Fruit fly (Drosophila melanogaster) whole organism, wandering third instar larva: Measurements from ENCODE around the gene Ubc4.

ENCODE experiments used
- CG32264 ChIP-seq: fragments of 200-800 bp; sonication (Bioruptor generic); optimal IDR thresholded peaks from 2 replicates; lab custom pipeline; 2016; ENCODE audit warnings: missing biosample characterization, missing genetic modification characterization
- CG9705 ChIP-seq: fragments of 200-800 bp; sonication (Bioruptor generic); optimal IDR thresholded peaks from 2 replicates; lab custom pipeline; 2018; ENCODE audit warnings: missing biosample characterization, mild to moderate bottlenecking, missing genetic modification characterization
- CrebA ChIP-seq: fragments of 200-800 bp; sonication (Bioruptor generic); optimal IDR thresholded peaks from 2 replicates; lab custom pipeline; 2016; ENCODE audit warnings: missing biosample characterization, mild to moderate bottlenecking, missing genetic modification characterization, borderline replicate concordance
- Dfd ChIP-seq: fragments of >200 bp; optimal IDR thresholded peaks from 2 replicates; lab custom pipeline; 2017; ENCODE audit warnings: missing biosample characterization, missing genetic modification characterization
- Dif ChIP-seq: fragments of 200-275, 200-300 bp; sonication (Bioruptor generic); optimal IDR thresholded peaks from 2 replicates; lab custom pipeline; 2018; ENCODE audit warnings: missing biosample characterization, missing genetic modification characterization; ENCODE audit not compliant: partially characterized antibody
- GATAd ChIP-seq: sonication (Bioruptor generic); optimal IDR thresholded peaks from 2 replicates; lab custom pipeline; 2016; ENCODE audit warnings: missing biosample characterization, missing genetic modification characterization
- HLH106 ChIP-seq: fragments of 200-800 bp; optimal IDR thresholded peaks from 3 replicates; lab custom pipeline; 2019; ENCODE audit warnings: missing biosample characterization, mild to moderate bottlenecking, missing genetic modification characterization, moderate library complexity
- Hnf4 ChIP-seq: fragments of 200-800 bp; sonication (Bioruptor generic); optimal IDR thresholded peaks from 2 replicates; lab custom pipeline; 2016; ENCODE audit warnings: missing biosample characterization, mild to moderate bottlenecking, missing genetic modification characterization
- Hr78 ChIP-seq: fragments of >200 bp; optimal IDR thresholded peaks from 2 replicates; lab custom pipeline; 2017; ENCODE audit warnings: missing biosample characterization, missing genetic modification characterization
- Hr83 ChIP-seq: fragments of 200-300 bp; sonication (Bioruptor generic); optimal IDR thresholded peaks from 2 replicates; lab custom pipeline; 2016; ENCODE audit warnings: missing biosample characterization, mild to moderate bottlenecking, missing genetic modification characterization, moderate library complexity; ENCODE audit not compliant: poor library complexity, severe bottlenecking
- Jra ChIP-seq: sonication (Bioruptor generic); optimal IDR thresholded peaks from 2 replicates; lab custom pipeline; 2016; ENCODE audit warnings: missing biosample characterization, missing genetic modification characterization
- Mio ChIP-seq: sonication (Bioruptor generic); optimal IDR thresholded peaks from 2 replicates; lab custom pipeline; 2016; ENCODE audit warnings: missing biosample characterization, missing genetic modification characterization
- Myc ChIP-seq: fragments of >200 bp; optimal IDR thresholded peaks from 2 replicates; lab custom pipeline; 2017
- N ChIP-seq: fragments of >200 bp; optimal IDR thresholded peaks from 2 replicates; lab custom pipeline; 2018; ENCODE audit warnings: missing biosample characterization, missing external identifiers, missing genetic modification characterization
- OdsH ChIP-seq: fragments of 200-800 bp; sonication (Bioruptor generic); optimal IDR thresholded peaks from 2 replicates; lab custom pipeline; 2016; ENCODE audit warnings: missing biosample characterization, mild to moderate bottlenecking, missing genetic modification characterization
- Rel ChIP-seq, 2 experiments: fragments of 200-800 bp; sonication (Bioruptor generic) in 1 of 2; optimal IDR thresholded peaks; 2 replicates in 1 of 2; 3 replicates in 1 of 2; lab custom pipeline; 2016 to 2019; ENCODE audit warnings: mild to moderate bottlenecking in 2 of 2, missing biosample characterization in 2 of 2, missing genetic modification characterization in 2 of 2, moderate library complexity in 1 of 2
- Sp1 ChIP-seq: fragments of 200-800 bp; sonication (Bioruptor generic); optimal IDR thresholded peaks from 3 replicates; lab custom pipeline; 2019; ENCODE audit warnings: missing biosample characterization, mild to moderate bottlenecking, missing genetic modification characterization, moderate library complexity
- Vsx2 ChIP-seq: fragments of 200-300, 225-300 bp; sonication (Bioruptor generic); optimal IDR thresholded peaks from 2 replicates; lab custom pipeline; 2018; ENCODE audit warnings: missing biosample characterization, missing genetic modification characterization; ENCODE audit not compliant: partially characterized antibody
- br ChIP-seq: fragments of 200-800 bp; sonication (Bioruptor generic); optimal IDR thresholded peaks from 2 replicates; lab custom pipeline; 2016; ENCODE audit warnings: missing biosample characterization, missing genetic modification characterization
- brk ChIP-seq: fragments of 200-800 bp; sonication (Bioruptor generic); optimal IDR thresholded peaks from 2 replicates; lab custom pipeline; 2016; ENCODE audit warnings: missing biosample characterization, mild to moderate bottlenecking, missing genetic modification characterization
- dl ChIP-seq, 2 experiments: fragments of 175-275, 200-275 bp in 1 of 2; fragments of 200-275 bp in 1 of 2; sonication (Bioruptor generic); optimal IDR thresholded peaks; lab custom pipeline; 2018; ENCODE audit warnings: mild to moderate bottlenecking in 2 of 2, missing biosample characterization in 2 of 2, missing genetic modification characterization in 2 of 2, moderate library complexity in 2 of 2; ENCODE audit not compliant: partially characterized antibody in 2 of 2, insufficient read depth in 1 of 2
- dmrt93B ChIP-seq: fragments of 200-800 bp; sonication (Bioruptor generic); optimal IDR thresholded peaks from 2 replicates; lab custom pipeline; 2018; ENCODE audit warnings: missing biosample characterization, mild to moderate bottlenecking, missing genetic modification characterization
- ey ChIP-seq: fragments of 200-800 bp; sonication (Bioruptor generic); optimal IDR thresholded peaks from 2 replicates; lab custom pipeline; 2016; ENCODE audit warnings: missing biosample characterization, missing genetic modification characterization
- foxo ChIP-seq, 2 experiments: fragments of 200-800 bp; sonication (Bioruptor generic); optimal IDR thresholded peaks; 2 replicates in 1 of 2; 3 replicates in 1 of 2; lab custom pipeline; 2016 to 2017; ENCODE audit warnings: missing biosample characterization in 2 of 2, missing genetic modification characterization in 2 of 2
- fru ChIP-seq: fragments of 200-800 bp; sonication (Bioruptor generic); optimal IDR thresholded peaks from 3 replicates; lab custom pipeline; 2016; ENCODE audit warnings: missing biosample characterization, mild to moderate bottlenecking, missing genetic modification characterization
- h ChIP-seq: fragments of 200-800 bp; sonication (Bioruptor generic); optimal IDR thresholded peaks from 3 replicates; lab custom pipeline; 2016; ENCODE audit warnings: missing biosample characterization, mild to moderate bottlenecking, missing genetic modification characterization
- jim ChIP-seq: fragments of 175-275, 200-325 bp; sonication (Bioruptor generic); optimal IDR thresholded peaks from 2 replicates; lab custom pipeline; 2016; ENCODE audit warnings: missing biosample characterization, mild to moderate bottlenecking, missing genetic modification characterization
- lola ChIP-seq: fragments of >200 bp; optimal IDR thresholded peaks from 2 replicates; lab custom pipeline; 2017; ENCODE audit warnings: missing biosample characterization, missing genetic modification characterization
- pan ChIP-seq: fragments of >200 bp; optimal IDR thresholded peaks from 2 replicates; lab custom pipeline; 2017
- psq ChIP-seq: fragments of 200-800 bp; sonication (Bioruptor generic); optimal IDR thresholded peaks from 3 replicates; lab custom pipeline; 2017; ENCODE audit warnings: missing biosample characterization, mild to moderate bottlenecking, missing genetic modification characterization, moderate library complexity
- rgr ChIP-seq: fragments of 200-800 bp; sonication (Bioruptor generic); optimal IDR thresholded peaks from 3 replicates; lab custom pipeline; 2016; ENCODE audit warnings: missing biosample characterization, mild to moderate bottlenecking, missing genetic modification characterization
- sage ChIP-seq: fragments of 200-800 bp; sonication (Bioruptor generic); optimal IDR thresholded peaks from 2 replicates; lab custom pipeline; 2016; ENCODE audit warnings: missing biosample characterization, mild to moderate bottlenecking, missing genetic modification characterization
- sv ChIP-seq: fragments of 200-800 bp; sonication (Bioruptor generic); optimal IDR thresholded peaks from 3 replicates; lab custom pipeline; 2016; ENCODE audit warnings: missing biosample characterization, missing genetic modification characterization
- tai ChIP-seq: sonication (Bioruptor generic); optimal IDR thresholded peaks from 2 replicates; lab custom pipeline; 2016; ENCODE audit warnings: missing biosample characterization, missing genetic modification characterization
- woc ChIP-seq: sonication (Bioruptor generic); optimal IDR thresholded peaks from 2 replicates; lab custom pipeline; 2016; ENCODE audit warnings: missing biosample characterization, mild to moderate bottlenecking, missing genetic modification characterization

The Ubc4 gene

DNA sequence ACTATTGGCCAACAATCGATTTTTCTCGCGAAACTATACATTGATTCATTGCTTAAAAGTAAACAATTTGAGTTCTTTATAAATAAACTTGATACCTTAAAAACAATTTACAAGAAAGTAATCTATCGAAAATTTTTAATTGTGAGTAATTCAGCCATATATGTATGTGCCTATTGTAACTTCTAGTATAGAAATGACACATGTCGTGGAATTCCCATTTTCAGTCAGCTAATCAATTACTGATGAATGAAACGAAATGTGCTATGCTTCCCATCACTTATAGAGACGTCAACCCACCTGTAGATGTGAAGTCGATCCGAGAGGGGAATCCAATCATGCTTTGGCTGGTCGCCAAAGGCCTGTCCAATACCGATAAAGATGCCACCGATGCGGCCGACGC lies 13.1 kb downstream of the Ubc4 start:
- TF ChIP-seq br (GFP tag; lab: Kevin White, UChicago) (no peak), Jra (GFP tag; lab: Kevin White, UChicago) (no peak), Rel (GFP tag; optimal IDR thresholded peaks at IDR 0.05; lab: Kevin White, UChicago) (no peak), Rel (tag; optimal IDR thresholded peaks at IDR 0.05; lab: Kevin White, UChicago) (peak; percentile 95), rgr (GFP tag; lab: Kevin White, UChicago) (no peak)

- TF ChIP-seq lola (GFP tag; lab: Kevin White, UChicago) (no peak), Vsx2 (GFP tag; lab: Kevin White, UChicago) (no peak), dl (GFP tag; optimal IDR thresholded peaks at IDR 0.05; lab: Kevin White, UChicago; ENCODE audit: insufficient read depth in 1 of 2, partially characterized antibody in 2 of 2) (no peak), tai (no peak), psq (GFP tag; lab: Kevin White, UChicago) (peak; percentile 24), foxo (GFP tag; optimal IDR thresholded peaks at IDR 0.05; lab: Kevin White, UChicago) (peak in 1 of 2 experiments; percentile 40), dmrt93B (GFP tag; lab: Kevin White, UChicago) (no peak), jim (GFP tag; lab: Kevin White, UChicago) (no peak), OdsH (GFP tag; lab: Kevin White, UChicago) (peak; percentile 19), h (GFP tag; lab: Kevin White, UChicago) (peak; percentile 39), Hr83 (GFP tag; lab: Kevin White, UChicago) (no peak), woc (GFP tag; lab: Kevin White, UChicago) (no peak), ey (GFP tag; lab: Kevin White, UChicago) (peak; percentile 16), br (GFP tag; lab: Kevin White, UChicago) (no peak)
Observed at dm6 chr3L:9712066-9712789, 14.1 kb downstream of the Ubc4 start.

dm6 chr3L:9713383-9713827 lies 15.3 kb downstream of the Ubc4 start, which contains the start of gene SH3PX1:
SH3PX1 (minus strand) TSS chr3L:9713827.
- TF ChIP-seq Mio (GFP tag; lab: Kevin White, UChicago) (no peak), Rel (GFP tag; optimal IDR thresholded peaks at IDR 0.05; lab: Kevin White, UChicago) (no peak), Rel (tag; optimal IDR thresholded peaks at IDR 0.05; lab: Kevin White, UChicago) (peak; percentile 40), N (no peak), Hr83 (GFP tag; lab: Kevin White, UChicago) (peak; percentile 30)

DNA sequence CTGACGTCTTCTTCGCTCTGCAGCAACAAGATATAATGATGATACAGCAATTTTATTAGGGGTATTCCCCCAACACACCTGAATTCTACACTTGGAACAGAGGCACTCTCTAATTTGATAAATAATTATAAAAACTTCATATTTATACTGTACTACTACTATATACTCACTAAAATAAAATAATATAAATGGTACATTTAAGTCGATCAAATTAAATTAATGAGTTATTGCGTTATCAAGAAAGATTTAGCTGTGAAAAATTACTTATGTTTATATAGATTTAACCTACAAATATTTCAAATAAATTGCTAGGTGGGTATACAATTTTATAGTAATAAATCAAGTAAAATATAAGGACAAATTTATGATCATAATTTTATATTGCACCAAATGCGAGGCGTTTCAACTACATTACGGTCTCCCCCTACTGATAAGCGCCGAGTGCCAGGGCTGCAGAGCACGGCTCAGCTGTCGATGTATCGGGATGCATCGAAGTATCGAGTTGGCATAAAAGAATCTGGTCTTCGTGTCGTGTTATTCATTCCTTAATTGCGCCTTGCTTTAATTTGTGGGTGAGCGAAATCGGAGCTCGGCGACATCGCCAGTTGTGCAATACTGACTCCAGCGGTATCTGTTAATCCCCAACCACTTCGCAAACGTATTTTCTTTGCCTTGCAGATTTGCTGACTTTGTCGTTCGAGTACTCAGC lies 15.8 kb downstream of the Ubc4 start, which contains the start of gene vsg:
vsg (plus strand) TSS at position 497 of the 709 bp plus-strand sequence.
- TF ChIP-seq tai (no peak), sage (GFP tag; lab: Kevin White, UChicago) (no peak), OdsH (GFP tag; lab: Kevin White, UChicago) (peak; percentile 60), Vsx2 (GFP tag; lab: Kevin White, UChicago) (no peak), h (GFP tag; lab: Kevin White, UChicago) (peak; percentile 38), CrebA (GFP tag; lab: Kevin White, UChicago) (no peak), dmrt93B (GFP tag; lab: Kevin White, UChicago) (peak; percentile 70), CG32264 (no peak), foxo (GFP tag; optimal IDR thresholded peaks at IDR 0.05; lab: Kevin White, UChicago) (peak in 1 of 2 experiments; percentile 76), Sp1 (GFP tag; lab: Kevin White, UChicago) (peak; percentile 82), Hnf4 (GFP tag; lab: Kevin White, UChicago) (no peak), HLH106 (tag; lab: Kevin White, UChicago) (peak; percentile 87), Hr78 (no peak), rgr (GFP tag; lab: Kevin White, UChicago) (peak; percentile 62), brk (no peak), Myc (peak; percentile 4), fru (peak; percentile 44), CG9705 (peak; percentile 51), ey (GFP tag; lab: Kevin White, UChicago) (peak; percentile 55), Dfd (GFP tag; lab: Kevin White, UChicago) (peak; percentile 30), Mio (GFP tag; lab: Kevin White, UChicago) (no peak), Hr83 (GFP tag; lab: Kevin White, UChicago) (peak; percentile 69), dl (GFP tag; optimal IDR thresholded peaks at IDR 0.05; lab: Kevin White, UChicago; ENCODE audit: insufficient read depth in 1 of 2, partially characterized antibody in 2 of 2) (no peak), GATAd (GFP tag; lab: Kevin White, UChicago) (no peak), N (peak; percentile 9), sv (GFP tag; lab: Kevin White, UChicago) (peak; percentile 75), pan (lab: Kevin White, UChicago) (no peak), Dif (GFP tag; lab: Kevin White, UChicago) (no peak), psq (GFP tag; lab: Kevin White, UChicago) (peak; percentile 62), woc (GFP tag; lab: Kevin White, UChicago) (peak; percentile 47)
